Worm (Caenorhabditis elegans) whole organism, midembryonic: ENCODE results near the gene srt-54.

Experiments
- T22C8.4 ChIP-seq: fragments of 200-800 bp; sonication (Bioruptor generic); IDR thresholded peaks from 2 replicates; pipeline ENCODE4 v1.3.6; 2022; ENCODE audit warnings: missing genetic modification characterization, missing compliant biosample characterization
- flt-1 ChIP-seq: fragments of 200-800 bp; sonication (Bioruptor generic); IDR thresholded peaks from 2 replicates; pipeline ENCODE4 v1.3.6; 2022; ENCODE audit warnings: missing genetic modification characterization, missing compliant biosample characterization
- klf-2 ChIP-seq: fragments of 200-800 bp; sonication (Bioruptor generic); conservative IDR thresholded peaks from 2 replicates; pipeline ENCODE4 v1.3.6; 2022; ENCODE audit warnings: missing genetic modification reagents, missing genetic modification characterization, missing compliant biosample characterization
- med-1 ChIP-seq: sonication (generic microtip); optimal IDR thresholded peaks from 2 replicates; lab custom pipeline; 2017; ENCODE audit warnings: missing genetic modification characterization, mild to moderate bottlenecking, missing compliant biosample characterization, antibody characterized with exemption, missing genetic modification reagents; ENCODE audit not compliant: insufficient read depth
- ref-1 ChIP-seq: fragments of 200-800 bp; sonication (Bioruptor generic); conservative IDR thresholded peaks from 2 replicates; pipeline ENCODE4 v1.3.6; 2022; ENCODE audit warnings: missing genetic modification reagents, missing genetic modification characterization, missing compliant biosample characterization
- ztf-23 ChIP-seq: fragments of 200-800 bp; sonication (Bioruptor generic); IDR thresholded peaks from 2 replicates; pipeline ENCODE4 v1.3.6; 2022; ENCODE audit warnings: missing genetic modification reagents, missing genetic modification characterization, missing compliant biosample characterization
- ztf-29 ChIP-seq: fragments of 200-800 bp; sonication (Bioruptor generic); IDR thresholded peaks from 2 replicates; pipeline ENCODE4 v1.3.6; 2022; ENCODE audit warnings: missing genetic modification reagents, missing genetic modification characterization, missing compliant biosample characterization

ce11 chrII:122494-122893, 5.5 kb downstream of the srt-54 start:
- TF ChIP-seq klf-2 (no peak), ref-1 (GFP tag; lab: Robert Waterston, UW) (no peak), T22C8.4 (GFP tag; lab: Robert Waterston, UW) (no peak), med-1 (no peak), ztf-23 (GFP tag; lab: Robert Waterston, UW) (no peak), flt-1 (GFP tag; lab: Robert Waterston, UW) (no peak), ztf-29 (GFP tag; lab: Robert Waterston, UW) (no peak)
